Fruit fly (Drosophila melanogaster) whole organism, prepupa: Measurements from ENCODE around the gene CG11619.

Experiments used
- CG10669 ChIP-seq: fragments of 200-800 bp; sonication (Bioruptor generic); optimal IDR thresholded peaks from 3 replicates; lab custom pipeline; 2018; ENCODE audit warnings: missing biosample characterization, mild to moderate bottlenecking, missing genetic modification characterization, moderate library complexity
- CG15336 ChIP-seq: fragments of 200-800 bp; sonication (Bioruptor generic); IDR thresholded peaks from 2 replicates; pipeline ENCODE4 v1.3.6; 2022; ENCODE audit warnings: missing biosample characterization, missing genetic modification characterization
- CG1621 ChIP-seq: fragments of 200-800 bp; sonication (Bioruptor generic); optimal IDR thresholded peaks from 3 replicates; lab custom pipeline; 2018; ENCODE audit warnings: missing biosample characterization, mild to moderate bottlenecking, missing genetic modification characterization
- CG16779 ChIP-seq: fragments of 200-800 bp; sonication (Bioruptor generic); optimal IDR thresholded peaks from 3 replicates; lab custom pipeline; 2017; ENCODE audit warnings: missing biosample characterization, mild to moderate bottlenecking, missing genetic modification characterization
- CG3032 ChIP-seq: fragments of 200-800 bp; optimal IDR thresholded peaks from 2 replicates; lab custom pipeline; 2019; ENCODE audit warnings: missing biosample characterization, mild to moderate bottlenecking, missing genetic modification characterization, moderate library complexity
- CG31627 ChIP-seq: fragments of 200-800 bp; sonication (Bioruptor generic); optimal IDR thresholded peaks from 3 replicates; lab custom pipeline; 2016; ENCODE audit warnings: missing biosample characterization, missing genetic modification characterization
- CG34406 ChIP-seq: fragments of 200-800 bp; sonication (Bioruptor generic); optimal IDR thresholded peaks from 3 replicates; lab custom pipeline; 2016; ENCODE audit warnings: missing biosample characterization, missing genetic modification characterization
- CG6163 ChIP-seq: fragments of 200-800 bp; sonication (Bioruptor generic); IDR thresholded peaks from 3 replicates; pipeline ENCODE4 v1.3.6; 2022; ENCODE audit warnings: missing biosample characterization, missing genetic modification characterization
- CG6276 ChIP-seq: fragments of 200-800 bp; sonication (Bioruptor generic); optimal IDR thresholded peaks from 2 replicates; lab custom pipeline; 2017; ENCODE audit warnings: missing biosample characterization, mild to moderate bottlenecking, missing genetic modification characterization
- CG6792 ChIP-seq: fragments of 200-800 bp; sonication (Bioruptor generic); optimal IDR thresholded peaks from 3 replicates; lab custom pipeline; 2016; ENCODE audit warnings: missing biosample characterization, missing genetic modification characterization
- CG6808 ChIP-seq: fragments of 200-800 bp; sonication (Bioruptor generic); optimal IDR thresholded peaks from 3 replicates; lab custom pipeline; 2017; ENCODE audit warnings: missing biosample characterization, missing genetic modification characterization, mild to moderate bottlenecking, moderate library complexity, missing genetic modification reagents
- CG6854 ChIP-seq: fragments of 200-800 bp; sonication (Bioruptor generic); optimal IDR thresholded peaks from 2 replicates; lab custom pipeline; 2017; ENCODE audit warnings: missing biosample characterization, mild to moderate bottlenecking, missing genetic modification characterization
- CG8319 ChIP-seq: fragments of 200-800 bp; sonication (Bioruptor generic); optimal IDR thresholded peaks from 3 replicates; lab custom pipeline; 2016; ENCODE audit warnings: missing biosample characterization, missing genetic modification characterization
- CG8632 ChIP-seq: fragments of 200-800 bp; sonication (Bioruptor generic); optimal IDR thresholded peaks from 3 replicates; lab custom pipeline; 2016; ENCODE audit warnings: missing biosample characterization, missing genetic modification characterization
- CG9139 ChIP-seq: fragments of 200-800 bp; sonication (Bioruptor generic); optimal IDR thresholded peaks from 3 replicates; lab custom pipeline; 2017; ENCODE audit warnings: missing biosample characterization, mild to moderate bottlenecking, missing genetic modification characterization
- Eip75B ChIP-seq: fragments of 200-800 bp; sonication (Bioruptor generic); optimal IDR thresholded peaks from 3 replicates; lab custom pipeline; 2016; ENCODE audit warnings: missing biosample characterization, missing genetic modification characterization
- Eip78C ChIP-seq: fragments of 200-800 bp; sonication (Bioruptor generic); peaks from one replicate; lab custom pipeline; 2016; ENCODE audit warnings: missing biosample characterization, missing genetic modification characterization
- Ets21C ChIP-seq: fragments of 200-800 bp; sonication (Bioruptor generic); optimal IDR thresholded peaks from 3 replicates; lab custom pipeline; 2016; ENCODE audit warnings: missing biosample characterization, missing genetic modification characterization
- Ets96B ChIP-seq: fragments of 200-800 bp; optimal IDR thresholded peaks from 2 replicates; lab custom pipeline; 2019; ENCODE audit warnings: missing biosample characterization, mild to moderate bottlenecking, missing genetic modification characterization, moderate library complexity
- Gug ChIP-seq: fragments of 200-800 bp; sonication (Bioruptor generic); IDR thresholded peaks from 2 replicates; pipeline ENCODE4 v1.3.6; 2022; ENCODE audit warnings: missing biosample characterization, missing genetic modification characterization
- Hr38 ChIP-seq: sonication (Bioruptor generic); optimal IDR thresholded peaks from 2 replicates; lab custom pipeline; 2016; ENCODE audit warnings: missing biosample characterization, missing genetic modification characterization
- Hr4 ChIP-seq: fragments of 200-800 bp; sonication (Bioruptor generic); optimal IDR thresholded peaks from 3 replicates; lab custom pipeline; 2016; ENCODE audit warnings: missing biosample characterization, missing genetic modification characterization
- Lpt ChIP-seq: fragments of 200-800 bp; sonication (Bioruptor generic); optimal IDR thresholded peaks from 3 replicates; lab custom pipeline; 2016; ENCODE audit warnings: missing biosample characterization, missing genetic modification characterization
- Met ChIP-seq: fragments of 200-800 bp; sonication (Bioruptor generic); optimal IDR thresholded peaks from 3 replicates; lab custom pipeline; 2016; ENCODE audit warnings: missing biosample characterization, missing genetic modification characterization
- OdsH ChIP-seq: fragments of 200-800 bp; sonication (Bioruptor generic); optimal IDR thresholded peaks from 3 replicates; lab custom pipeline; 2016; ENCODE audit warnings: missing biosample characterization, missing genetic modification characterization
- Smox ChIP-seq: fragments of 200-800 bp; sonication (Bioruptor generic); optimal IDR thresholded peaks from 3 replicates; lab custom pipeline; 2016; ENCODE audit warnings: missing biosample characterization, missing genetic modification characterization
- Sox102F ChIP-seq: fragments of 200-800 bp; sonication (Bioruptor generic); optimal IDR thresholded peaks from 2 replicates; lab custom pipeline; 2016; ENCODE audit warnings: missing biosample characterization, mild to moderate bottlenecking, missing genetic modification characterization
- Sox15 ChIP-seq: fragments of 200-800 bp; sonication (Bioruptor generic); optimal IDR thresholded peaks from 3 replicates; lab custom pipeline; 2016; ENCODE audit warnings: missing biosample characterization, missing genetic modification characterization
- achi ChIP-seq: fragments of 200-800 bp; sonication (Bioruptor generic); optimal IDR thresholded peaks from 3 replicates; lab custom pipeline; 2016; ENCODE audit warnings: missing biosample characterization, missing genetic modification characterization
- acj6 ChIP-seq: fragments of 200-800 bp; sonication (Bioruptor generic); optimal IDR thresholded peaks from 3 replicates; lab custom pipeline; 2016; ENCODE audit warnings: missing biosample characterization, missing genetic modification characterization
- cyc ChIP-seq: fragments of 200-800 bp; sonication (Bioruptor generic); optimal IDR thresholded peaks from 3 replicates; lab custom pipeline; 2016; ENCODE audit warnings: missing biosample characterization, missing genetic modification characterization
- dac ChIP-seq: fragments of 200-800 bp; sonication (Bioruptor generic); optimal IDR thresholded peaks from 2 replicates; lab custom pipeline; 2017; ENCODE audit warnings: missing biosample characterization, mild to moderate bottlenecking, missing genetic modification characterization
- eg ChIP-seq: fragments of 200-800 bp; sonication (Bioruptor generic); IDR thresholded peaks from 3 replicates; pipeline ENCODE4 v1.3.6; 2022; ENCODE audit warnings: missing biosample characterization, missing genetic modification characterization
- esn ChIP-seq: fragments of 200-800 bp; sonication (Bioruptor generic); optimal IDR thresholded peaks from 2 replicates; lab custom pipeline; 2016; ENCODE audit warnings: missing biosample characterization, mild to moderate bottlenecking, missing genetic modification characterization, moderate library complexity
- fd59A ChIP-seq: fragments of 200-800 bp; sonication (Bioruptor generic); optimal IDR thresholded peaks from 2 replicates; lab custom pipeline; 2017; ENCODE audit warnings: missing biosample characterization, mild to moderate bottlenecking, missing genetic modification characterization, missing genetic modification reagents
- fkh ChIP-seq: fragments of 200-800 bp; sonication (Bioruptor generic); optimal IDR thresholded peaks from 3 replicates; lab custom pipeline; 2017; ENCODE audit warnings: missing biosample characterization, mild to moderate bottlenecking, missing genetic modification characterization, moderate library complexity
- lz ChIP-seq: fragments of 200-800 bp; sonication (Bioruptor generic); optimal IDR thresholded peaks from 3 replicates; lab custom pipeline; 2016; ENCODE audit warnings: missing biosample characterization, missing genetic modification characterization
- net ChIP-seq: fragments of 200-800 bp; sonication (Bioruptor generic); optimal IDR thresholded peaks from 3 replicates; lab custom pipeline; 2016; ENCODE audit warnings: missing biosample characterization, missing genetic modification characterization
- pdm3 ChIP-seq: fragments of 200-800 bp; sonication (Bioruptor generic); optimal IDR thresholded peaks from 3 replicates; lab custom pipeline; 2016; ENCODE audit warnings: missing biosample characterization, missing genetic modification characterization
- salr ChIP-seq, 2 experiments: fragments of 200-800 bp; sonication (Bioruptor generic); optimal IDR thresholded peaks; 3 replicates each; lab custom pipeline; 2016 to 2018; ENCODE audit warnings: missing biosample characterization in 2 of 2, missing genetic modification characterization in 2 of 2, mild to moderate bottlenecking in 1 of 2
- spab ChIP-seq: fragments of 200-800 bp; sonication (Bioruptor generic); optimal IDR thresholded peaks from 2 replicates; lab custom pipeline; 2017; ENCODE audit warnings: missing biosample characterization, mild to moderate bottlenecking, missing genetic modification characterization, missing genetic modification reagents
- ss ChIP-seq, 2 experiments: fragments of 200-800 bp; sonication (Bioruptor generic); optimal IDR thresholded peaks; 2 replicates in 1 of 2; 3 replicates in 1 of 2; lab custom pipeline; 2017 to 2018; ENCODE audit warnings: mild to moderate bottlenecking in 2 of 2, missing biosample characterization in 2 of 2, missing genetic modification characterization in 2 of 2, moderate library complexity in 1 of 2
- topi ChIP-seq: fragments of 200-800 bp; sonication (Bioruptor generic); optimal IDR thresholded peaks from 3 replicates; lab custom pipeline; 2016; ENCODE audit warnings: missing biosample characterization, missing genetic modification characterization
- vri ChIP-seq: fragments of 200-800 bp; sonication (Bioruptor generic); optimal IDR thresholded peaks from 3 replicates; lab custom pipeline; 2016; ENCODE audit warnings: missing biosample characterization, mild to moderate bottlenecking, missing genetic modification characterization

Gene CG11619

dm6 chr3L:18952399-18952798 lies 35.7 kb downstream of the CG11619 start:
- TF ChIP-seq vri = peak; percentile 97
- peak; percentile 22 for TF ChIP-seq Eip75B (GFP tag; lab: Kevin White, UChicago)
- TF ChIP-seq cyc = no peak
- TF ChIP-seq CG1621 (tag; lab: Kevin White, UChicago) = peak; percentile 1
- no peak for TF ChIP-seq Met (GFP tag; lab: Kevin White, UChicago)
- no peak for TF ChIP-seq Ets21C (GFP tag; lab: Kevin White, UChicago)
- TF ChIP-seq, all 60 proteins: peak for 3

dm6 chr3L:18950359-18950758 lies 37.8 kb downstream of the CG11619 start, which contains the start of gene CG6836:
Gene CG6836 (plus strand): TSS chr3L:18950629.
- TF ChIP-seq acj6 (GFP tag; lab: Kevin White, UChicago) (no peak), fkh (GFP tag; lab: Kevin White, UChicago) (peak; percentile 1), CG6854 (no peak), CG8632 (GFP tag; lab: Kevin White, UChicago) (no peak), achi (GFP tag; lab: Kevin White, UChicago) (no peak), CG16779 (tag; lab: Kevin White, UChicago) (no peak), Eip78C (GFP tag; lab: Kevin White, UChicago) (peak; percentile 29), CG15336 (GFP tag; lab: Robert Waterston, UW) (no peak), Ets96B (no peak), ss (GFP tag; optimal IDR thresholded peaks at IDR 0.05; lab: Kevin White, UChicago) (no peak), Met (GFP tag; lab: Kevin White, UChicago) (no peak), esn (no peak), CG3032 (tag; lab: Kevin White, UChicago) (no peak), fd59A (GFP tag; lab: Kevin White, UChicago) (no peak), spab (GFP tag; lab: Kevin White, UChicago) (no peak), CG8319 (no peak), salr (GFP tag; optimal IDR thresholded peaks at IDR 0.05; lab: Kevin White, UChicago) (no peak), CG6808 (no peak), eg (GFP tag; lab: Robert Waterston, UW) (no peak), CG6792 (GFP tag; lab: Kevin White, UChicago) (no peak), CG6163 (GFP tag; lab: Robert Waterston, UW) (peak; percentile 15; the same call in 1 of the 3 replicates), Sox102F (no peak), net (GFP tag; lab: Kevin White, UChicago) (no peak)
- TF ChIP-seq, all 60 proteins: peak for 3

dm6 chr3L:18949137-18949536 lies 39.0 kb downstream of the CG11619 start:
- no peak for TF ChIP-seq lz
- TF ChIP-seq CG6163 (GFP tag; lab: Robert Waterston, UW) = 0 out of 3 replicates have a peak, but pooled peaks have one; percentile 20
- TF ChIP-seq, all 60 proteins: peak for 1

- peak; percentile 10 for TF ChIP-seq lz
- TF ChIP-seq fd59A (GFP tag; lab: Kevin White, UChicago) = no peak
- TF ChIP-seq CG31627 (GFP tag; lab: Kevin White, UChicago) = peak; percentile 10
- no peak for TF ChIP-seq cyc
- no peak for TF ChIP-seq Eip78C (GFP tag; lab: Kevin White, UChicago)
- TF ChIP-seq Gug = no peak
- no peak for TF ChIP-seq CG3032 (tag; lab: Kevin White, UChicago)
- no peak for TF ChIP-seq esn
- peak; percentile 8 for TF ChIP-seq OdsH (GFP tag; lab: Kevin White, UChicago)
- TF ChIP-seq ss (GFP tag; optimal IDR thresholded peaks at IDR 0.05; lab: Kevin White, UChicago) = no peak
- no peak for TF ChIP-seq fkh (GFP tag; lab: Kevin White, UChicago)
- no peak for TF ChIP-seq Sox15
- TF ChIP-seq pdm3 (GFP tag; lab: Kevin White, UChicago) = no peak
- TF ChIP-seq achi (GFP tag; lab: Kevin White, UChicago) = peak; percentile 8
- TF ChIP-seq topi = no peak
- no peak for TF ChIP-seq Hr38 (GFP tag; lab: Kevin White, UChicago)
- TF ChIP-seq Smox (GFP tag; lab: Kevin White, UChicago) = no peak
- TF ChIP-seq Hr4 (GFP tag; lab: Kevin White, UChicago) = no peak
- TF ChIP-seq acj6 (GFP tag; lab: Kevin White, UChicago) = peak; percentile 22
- peak; percentile 10 for TF ChIP-seq CG8632 (GFP tag; lab: Kevin White, UChicago)
- no peak for TF ChIP-seq CG6854
- TF ChIP-seq Lpt (GFP tag; lab: Kevin White, UChicago) = no peak
- peak; percentile 6 for TF ChIP-seq CG6808
- peak; percentile 4 for TF ChIP-seq CG10669 (GFP tag; lab: Kevin White, UChicago)
- no peak for TF ChIP-seq dac (GFP tag; lab: Kevin White, UChicago)
- peak; percentile 14 for TF ChIP-seq CG9139 (GFP tag; lab: Kevin White, UChicago)
- TF ChIP-seq CG15336 (GFP tag; lab: Robert Waterston, UW) = no peak
- no peak for TF ChIP-seq CG6276 (GFP tag; lab: Kevin White, UChicago)
- TF ChIP-seq Met (GFP tag; lab: Kevin White, UChicago) = no peak
- no peak for TF ChIP-seq Ets21C (GFP tag; lab: Kevin White, UChicago)
- TF ChIP-seq CG8319 = peak; percentile 20
- no peak for TF ChIP-seq Ets96B
- TF ChIP-seq CG34406 (GFP tag; lab: Kevin White, UChicago) = peak; percentile 30
Observed at dm6 chr3L:18946956-18947355, 41.2 kb downstream of the CG11619 start.
